Fruit fly (Drosophila melanogaster): ENCODE data around the gene Gos28.

DNA sequence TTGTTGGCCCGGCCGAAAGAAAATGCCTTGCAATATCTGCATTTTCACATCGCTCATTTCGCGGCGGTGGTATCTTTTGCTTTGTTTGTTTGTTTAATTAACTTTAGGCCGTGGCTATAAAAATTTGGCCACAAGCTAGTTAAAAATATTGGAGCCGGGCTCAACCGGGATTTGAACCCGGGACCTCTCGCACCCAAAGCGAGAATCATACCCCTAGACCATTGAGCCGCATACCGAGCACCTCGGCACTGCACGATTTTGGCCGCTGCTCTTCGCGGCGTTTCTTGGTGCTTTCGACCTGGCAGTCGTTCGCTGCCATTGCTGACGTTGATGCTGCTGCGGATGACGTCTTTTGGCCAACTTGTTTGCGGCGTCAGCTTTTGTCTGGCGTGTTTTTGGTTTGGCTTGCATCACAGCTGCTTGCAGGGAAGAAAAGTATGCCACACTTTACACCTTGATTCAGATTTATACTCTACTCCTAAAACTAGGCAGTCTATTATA lies 35.2 kb upstream of the Gos28 start:
- TF ChIP-seq insv (optimal IDR thresholded peaks at IDR 0.05) = no peak
- TF ChIP-seq psq (optimal IDR thresholded peaks at IDR 0.05) = no peak

Measured in Kc167 (cell line).